Fruit fly (Drosophila melanogaster): ENCODE data around the gene sgl.

The sgl gene

dm6 chr3L:6988942-6989569 lies 24.5 kb upstream of the sgl start (continued):
- peak; percentile 90 for TF ChIP-seq CG18476 (GFP tag; optimal IDR thresholded peaks at IDR 0.05)
- TF ChIP-seq Hand (GFP tag; optimal IDR thresholded peaks at IDR 0.05) = peak; percentile 78
- TF ChIP-seq pzg (GFP tag; optimal IDR thresholded peaks at IDR 0.05) = no peak
- TF ChIP-seq CG17359 (tag; optimal IDR thresholded peaks at IDR 0.05) = peak; percentile 88
- TF ChIP-seq seq (GFP tag; IDR thresholded peaks at IDR 0.05) = peak; percentile 27; the same call in 1 of the 2 replicates
- no peak for TF ChIP-seq vfl (GFP tag; optimal IDR thresholded peaks at IDR 0.05)
- TF ChIP-seq hbn (GFP tag; IDR thresholded peaks at IDR 0.05; ENCODE audit: partially characterized antibody) = no peak
- peak; percentile 96 for TF ChIP-seq nmo (GFP tag; optimal IDR thresholded peaks at IDR 0.05)
- peak; percentile 39 for TF ChIP-seq CG4854 (GFP tag; optimal IDR thresholded peaks at IDR 0.05)
- TF ChIP-seq aop (GFP tag; IDR thresholded peaks at IDR 0.05) = no peak
- no peak for TF ChIP-seq CG4360 (GFP tag; IDR thresholded peaks at IDR 0.05)
- TF ChIP-seq HmgZ (tag; optimal IDR thresholded peaks at IDR 0.05) = peak; percentile 49
- peak; percentile 15 for TF ChIP-seq crc (GFP tag; optimal IDR thresholded peaks at IDR 0.05)
- no peak for TF ChIP-seq hkb (optimal IDR thresholded peaks at IDR 0.05)
- TF ChIP-seq hkb (GFP tag; IDR thresholded peaks at IDR 0.05) = peak; percentile 83
- TF ChIP-seq H15 (GFP tag; IDR thresholded peaks at IDR 0.05) = peak; percentile 68; the same call in 2 of the 3 replicates
- TF ChIP-seq sd (tag; optimal IDR thresholded peaks at IDR 0.05) = peak; percentile 19
- TF ChIP-seq usp (GFP tag; optimal IDR thresholded peaks at IDR 0.05) = no peak
- peak; percentile 81 for TF ChIP-seq CG9817 (tag; optimal IDR thresholded peaks at IDR 0.05)
- peak; percentile 79 for TF ChIP-seq CG4730 (GFP tag; IDR thresholded peaks at IDR 0.05)
- peak; percentile 22; the same call in 1 of the 2 replicates for TF ChIP-seq CG5953 (GFP tag; IDR thresholded peaks at IDR 0.05)
- peak; percentile 81 for TF ChIP-seq ewg (GFP tag; optimal IDR thresholded peaks at IDR 0.05)
- peak; percentile 65 for TF ChIP-seq CG10366 (GFP tag; IDR thresholded peaks at IDR 0.05)
- TF ChIP-seq Abd-B (GFP tag; optimal IDR thresholded peaks at IDR 0.05) = peak; percentile 95
- no peak for TF ChIP-seq pfk (GFP tag; optimal IDR thresholded peaks at IDR 0.05)
- TF ChIP-seq bsh (GFP tag; optimal IDR thresholded peaks at IDR 0.05) = peak; percentile 29 to 84
- peak; percentile 98 for TF ChIP-seq CG6175 (GFP tag; IDR thresholded peaks at IDR 0.05)
- TF ChIP-seq CG3726 (GFP tag; IDR thresholded peaks at IDR 0.05) = peak; percentile 82; the same call in 2 of the 3 replicates
- peak; percentile 82 for TF ChIP-seq stc (GFP tag; IDR thresholded peaks at IDR 0.05)
- TF ChIP-seq Dref (GFP tag; IDR thresholded peaks at IDR 0.05) = 0 out of 2 replicates have a peak, but pooled peaks have one; percentile 27
- TF ChIP-seq sug (tag; optimal IDR thresholded peaks at IDR 0.05) = peak; percentile 87
- TF ChIP-seq CG2120 (GFP tag; optimal IDR thresholded peaks at IDR 0.05) = peak; percentile 78
- TF ChIP-seq unc-4 (GFP tag; IDR thresholded peaks at IDR 0.05; ENCODE audit: partially characterized antibody) = no peak
- 0 out of 2 replicates have a peak, but pooled peaks have one; percentile 40 for TF ChIP-seq Doc2 (GFP tag; IDR thresholded peaks at IDR 0.05)
- peak; percentile 94 for TF ChIP-seq CG12391 (tag; optimal IDR thresholded peaks at IDR 0.05)
- peak; percentile 81 for TF ChIP-seq danr (GFP tag; IDR thresholded peaks at IDR 0.05)
- peak; percentile 97 for TF ChIP-seq CG10979 (tag; optimal IDR thresholded peaks at IDR 0.05)
- TF ChIP-seq bab2 (GFP tag; optimal IDR thresholded peaks at IDR 0.05) = peak; percentile 69
- peak; percentile 83 for TF ChIP-seq Six4 (GFP tag; optimal IDR thresholded peaks at IDR 0.05)
- peak; percentile 94 for TF ChIP-seq CG10209 (GFP tag; optimal IDR thresholded peaks at IDR 0.05)
- TF ChIP-seq bigmax (GFP tag; optimal IDR thresholded peaks at IDR 0.05) = no peak
- TF ChIP-seq Myb (GFP tag; optimal IDR thresholded peaks at IDR 0.05) = peak; percentile 30
- TF ChIP-seq Max (GFP tag; optimal IDR thresholded peaks at IDR 0.05) = peak; percentile 79
- peak; percentile 79 for TF ChIP-seq Jarid2 (GFP tag; optimal IDR thresholded peaks at IDR 0.05)
- peak; percentile 79 for TF ChIP-seq CG14441 (GFP tag; IDR thresholded peaks at IDR 0.05)
- peak; percentile 65 for TF ChIP-seq ac (GFP tag; optimal IDR thresholded peaks at IDR 0.05)
- TF ChIP-seq ci (GFP tag; IDR thresholded peaks at IDR 0.05) = peak; percentile 54; the same call in 1 of the 3 replicates
- TF ChIP-seq Dek (tag; optimal IDR thresholded peaks at IDR 0.05) = peak; percentile 83
- peak; percentile 88 for TF ChIP-seq CG34376 (GFP tag; optimal IDR thresholded peaks at IDR 0.05)
- peak; percentile 19 for TF ChIP-seq Sry-δ (GFP tag; optimal IDR thresholded peaks at IDR 0.05)

Data from whole organism, embryonic.